Worm (Caenorhabditis elegans) whole organism, late embryonic: ENCODE results near the gene F46F5.1.
A peak's percentile ranks its signal among the peaks of the same experiment; 100 is the strongest.

Experiments used
- K09A11.1 ChIP-seq: sonication (generic microtip); optimal IDR thresholded peaks from 2 replicates; lab custom pipeline; 2017; ENCODE audit warnings: antibody characterized with exemption, mild to moderate bottlenecking, missing genetic modification characterization, missing compliant biosample characterization; ENCODE audit not compliant: insufficient read depth
- Y22D7AL.16 ChIP-seq: sonication (generic microtip); optimal IDR thresholded peaks from 2 replicates; lab custom pipeline; 2016; ENCODE audit warnings: missing genetic modification characterization, missing compliant biosample characterization
- ahr-1 ChIP-seq: sonication (generic microtip); optimal IDR thresholded peaks from 2 replicates; lab custom pipeline; 2016; ENCODE audit warnings: missing genetic modification characterization, missing compliant biosample characterization
- ama-1 ChIP-seq: fragments of 150-350 bp; optimal IDR thresholded peaks from 2 replicates; lab custom pipeline; 2014
- ceh-19 ChIP-seq: fragments of 200-800 bp; sonication (Bioruptor generic); optimal IDR thresholded peaks from 2 replicates; lab custom pipeline; 2018; ENCODE audit warnings: mild to moderate bottlenecking, missing genetic modification characterization, missing compliant biosample characterization
- ceh-22 ChIP-seq: sonication (generic microtip); optimal IDR thresholded peaks from 2 replicates; lab custom pipeline; 2017; ENCODE audit warnings: missing biosample characterization, missing genetic modification characterization
- ceh-34 ChIP-seq: sonication (generic microtip); optimal IDR thresholded peaks from 2 replicates; lab custom pipeline; 2016; ENCODE audit warnings: mild to moderate bottlenecking, missing genetic modification characterization, missing compliant biosample characterization
- ceh-45 ChIP-seq: fragments of 200-800 bp; sonication (Bioruptor generic); IDR thresholded peaks from 2 replicates; pipeline ENCODE4 v1.3.6; 2022; ENCODE audit warnings: missing genetic modification reagents, missing genetic modification characterization, missing compliant biosample characterization
- ceh-48 ChIP-seq: sonication (generic microtip); optimal IDR thresholded peaks from 2 replicates; lab custom pipeline; 2016; ENCODE audit warnings: missing genetic modification characterization, inconsistent platforms, missing compliant biosample characterization
- che-1 ChIP-seq: sonication (generic microtip); optimal IDR thresholded peaks from 2 replicates; lab custom pipeline; 2016; ENCODE audit warnings: mild to moderate bottlenecking, missing genetic modification characterization, missing compliant biosample characterization
- elt-2 ChIP-seq: sonication (generic microtip); optimal IDR thresholded peaks from 2 replicates; lab custom pipeline; 2016; ENCODE audit warnings: missing genetic modification reagents, missing genetic modification characterization, missing compliant biosample characterization
- elt-4 ChIP-seq: sonication (generic microtip); optimal IDR thresholded peaks from 2 replicates; lab custom pipeline; 2016; ENCODE audit warnings: missing genetic modification characterization, missing compliant biosample characterization
- eyg-1 ChIP-seq: sonication (generic microtip); optimal IDR thresholded peaks from 2 replicates; lab custom pipeline; 2016; ENCODE audit warnings: missing genotype, missing genetic modification characterization, missing compliant biosample characterization
- fax-1 ChIP-seq: sonication (generic microtip); optimal IDR thresholded peaks from 2 replicates; lab custom pipeline; 2016; ENCODE audit warnings: missing genotype, missing genetic modification characterization, missing compliant biosample characterization
- fkh-10 ChIP-seq: fragments of 150-350 bp; optimal IDR thresholded peaks from 2 replicates; lab custom pipeline; 2014; ENCODE audit warnings: missing biosample characterization, missing genetic modification reagents, missing genetic modification characterization
- fkh-6 ChIP-seq: sonication (generic microtip); optimal IDR thresholded peaks from 2 replicates; lab custom pipeline; 2016; ENCODE audit warnings: missing genetic modification characterization, missing compliant biosample characterization
- gmeb-2 ChIP-seq: sonication (generic microtip); optimal IDR thresholded peaks from 2 replicates; lab custom pipeline; 2016; ENCODE audit warnings: missing genetic modification characterization, inconsistent platforms, missing compliant biosample characterization
- hlh-13 ChIP-seq: fragments of 200-800 bp; sonication (Bioruptor generic); optimal IDR thresholded peaks from 2 replicates; lab custom pipeline; 2018; ENCODE audit warnings: mild to moderate bottlenecking, missing genetic modification characterization, missing compliant biosample characterization
- hlh-6 ChIP-seq: sonication (generic microtip); optimal IDR thresholded peaks from 2 replicates; lab custom pipeline; 2016; ENCODE audit warnings: missing genotype, missing genetic modification characterization, missing compliant biosample characterization
- hlh-8 ChIP-seq: sonication (generic microtip); optimal IDR thresholded peaks from 2 replicates; lab custom pipeline; 2016; ENCODE audit warnings: missing genotype, missing genetic modification characterization, missing compliant biosample characterization
- lim-6 ChIP-seq: sonication (generic microtip); optimal IDR thresholded peaks from 2 replicates; lab custom pipeline; 2016; ENCODE audit warnings: missing genetic modification characterization, missing compliant biosample characterization
- lin-11 ChIP-seq: fragments of 200-800 bp; sonication (Bioruptor generic); optimal IDR thresholded peaks from 2 replicates; lab custom pipeline; 2018; ENCODE audit warnings: mild to moderate bottlenecking, missing genetic modification characterization, missing compliant biosample characterization
- madf-2 ChIP-seq: sonication (generic microtip); optimal IDR thresholded peaks from 2 replicates; lab custom pipeline; 2017; ENCODE audit warnings: missing genetic modification characterization, missing compliant biosample characterization
- nfya-1 ChIP-seq: sonication (generic microtip); optimal IDR thresholded peaks from 2 replicates; lab custom pipeline; 2017; ENCODE audit warnings: missing genetic modification characterization, mild to moderate bottlenecking, missing compliant biosample characterization, antibody characterized with exemption, moderate library complexity
- nhr-11 ChIP-seq: fragments of 150-350 bp; optimal IDR thresholded peaks from 2 replicates; lab custom pipeline; 2014; ENCODE audit warnings: missing biosample characterization, missing genetic modification characterization
- npax-4 ChIP-seq: sonication (generic microtip); optimal IDR thresholded peaks from 2 replicates; lab custom pipeline; 2016; ENCODE audit warnings: missing genetic modification characterization, missing compliant biosample characterization
- pag-3 ChIP-seq: sonication (generic microtip); optimal IDR thresholded peaks from 2 replicates; lab custom pipeline; 2016; ENCODE audit warnings: missing compliant biosample characterization, missing genetic modification characterization, borderline replicate concordance
- pat-9 ChIP-seq: fragments of 200-800 bp; sonication (Bioruptor generic); optimal IDR thresholded peaks from 2 replicates; lab custom pipeline; 2018; ENCODE audit warnings: mild to moderate bottlenecking, missing genetic modification characterization, moderate library complexity, missing compliant biosample characterization
- pha-4 ChIP-seq: fragments of 150-350 bp; optimal IDR thresholded peaks from 2 replicates; lab custom pipeline; 2018; ENCODE audit warnings: missing biosample characterization, missing genetic modification reagents, missing genetic modification characterization
- pqm-1 ChIP-seq: sonication (generic microtip); optimal IDR thresholded peaks from 2 replicates; lab custom pipeline; 2016; ENCODE audit warnings: missing genetic modification characterization, missing compliant biosample characterization
- ref-2 ChIP-seq: sonication (generic microtip); optimal IDR thresholded peaks from 2 replicates; lab custom pipeline; 2016; ENCODE audit warnings: missing genetic modification characterization, missing compliant biosample characterization
- rnt-1 ChIP-seq: sonication (generic microtip); optimal IDR thresholded peaks from 2 replicates; lab custom pipeline; 2016; ENCODE audit warnings: missing genetic modification characterization, missing compliant biosample characterization
- tbx-2 ChIP-seq: sonication (generic microtip); optimal IDR thresholded peaks from 2 replicates; lab custom pipeline; 2016; ENCODE audit warnings: missing genetic modification characterization, missing compliant biosample characterization
- unc-3 ChIP-seq, 2 experiments: fragments of 200-800 bp in 1 of 2; sonication (Bioruptor generic) in 1 of 2; sonication (generic microtip) in 1 of 2; conservative IDR thresholded peaks in 1 of 2; optimal IDR thresholded peaks in 1 of 2; 2 replicates each; pipeline versions ENCODE4 v1.3.6 to Lab custom; 2016 to 2022; ENCODE audit warnings: missing compliant biosample characterization in 2 of 2, missing genetic modification characterization in 2 of 2, missing genetic modification reagents in 1 of 2
- unc-42 ChIP-seq: sonication (generic microtip); optimal IDR thresholded peaks from 2 replicates; lab custom pipeline; 2016; ENCODE audit warnings: missing genotype, missing genetic modification characterization, missing compliant biosample characterization
- unc-55 ChIP-seq: sonication (generic microtip); optimal IDR thresholded peaks from 2 replicates; lab custom pipeline; 2017; ENCODE audit warnings: missing biosample characterization, missing genetic modification reagents, missing genetic modification characterization

The F46F5.1 gene

DNA sequence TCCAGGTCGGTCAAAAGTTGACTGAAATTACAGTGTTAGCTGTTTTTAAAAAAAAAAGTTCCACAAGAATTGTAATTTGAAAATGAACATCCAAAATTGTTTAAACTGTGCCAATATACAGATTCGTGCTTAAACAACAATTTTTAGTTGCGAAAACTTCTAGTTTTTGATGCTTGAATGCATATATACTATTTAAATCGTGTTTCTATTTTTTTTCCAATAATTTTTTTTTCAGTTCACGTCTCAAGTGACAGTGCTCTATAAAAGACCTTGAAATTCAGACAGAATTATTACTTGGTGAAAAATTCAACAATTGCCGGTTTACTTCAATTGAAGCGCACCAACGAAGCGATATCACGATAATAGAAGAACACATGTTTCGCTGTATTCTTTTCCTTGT lies 4.8 kb downstream of the F46F5.1 start, which contains the start of gene F46F5.16:
F46F5.16 (plus strand) TSS at position 301 of the 400 bp plus-strand sequence.
- no peak for TF ChIP-seq nfya-1 (tag; lab: Kevin White, UChicago)
- TF ChIP-seq npax-4: no peak
- no peak for TF ChIP-seq rnt-1 (tag; lab: Kevin White, UChicago)
- TF ChIP-seq ceh-19: no peak
- TF ChIP-seq ceh-48: no peak
- no peak for TF ChIP-seq lim-6 (tag; lab: Kevin White, UChicago)

- TF ChIP-seq elt-2 (tag; lab: Kevin White, UChicago): no peak
- TF ChIP-seq ceh-19: no peak
- no peak for TF ChIP-seq hlh-8 (tag; lab: Kevin White, UChicago)
- no peak for TF ChIP-seq unc-55 (GFP tag; lab: Kevin White, UChicago)
- no peak for TF ChIP-seq pqm-1
- no peak for TF ChIP-seq lin-11 (tag; lab: Kevin White, UChicago)
- TF ChIP-seq unc-42 (tag; lab: Kevin White, UChicago): no peak
- TF ChIP-seq che-1: no peak
- TF ChIP-seq pha-4: no peak
- no peak for TF ChIP-seq eyg-1 (tag; lab: Kevin White, UChicago)
- TF ChIP-seq pat-9 (tag; lab: Kevin White, UChicago): no peak
- no peak for TF ChIP-seq nhr-11 (tag; lab: Kevin White, UChicago)
- TF ChIP-seq ref-2 (tag; lab: Kevin White, UChicago): no peak
- TF ChIP-seq hlh-13 (GFP tag; lab: Kevin White, UChicago): no peak
- TF ChIP-seq ceh-22 (tag; lab: Kevin White, UChicago): no peak
- no peak for TF ChIP-seq K09A11.1 (tag; lab: Kevin White, UChicago)
- TF ChIP-seq ahr-1 (tag; lab: Kevin White, UChicago): no peak
- no peak for TF ChIP-seq ceh-34 (tag; lab: Kevin White, UChicago)
- no peak for TF ChIP-seq Y22D7AL.16 (tag; lab: Kevin White, UChicago)
These were observed 8.2 kb downstream of the F46F5.1 start, which contains the start of gene Y39F10A.6 for ce11 chrII:783532-783931. Y39F10A.6 (minus strand) TSS chrII:783632.

- TF ChIP-seq gmeb-2 (no peak), fax-1 (tag; lab: Kevin White, UChicago) (no peak), madf-2 (no peak), tbx-2 (tag; lab: Kevin White, UChicago) (no peak), ceh-19 (no peak), hlh-6 (no peak), fkh-6 (no peak), ceh-45 (no peak), fkh-10 (GFP tag; lab: Kevin White, UChicago) (no peak)
These were observed 8.8 kb downstream of the F46F5.1 start, which contains the start of gene Y39F10A.3 for ce11 chrII:782903-783302. Y39F10A.3 (minus strand) TSS chrII:783003.

ce11 chrII:775033-775432 lies 16.7 kb downstream of the F46F5.1 start, which contains the start of gene Y39F10A.1:
Y39F10A.1 (plus strand) TSS chrII:775333.
- TF ChIP-seq unc-3 (GFP tag; conservative IDR thresholded peaks at IDR 0.05; lab: Robert Waterston, UW) (no peak), unc-3 (tag; optimal IDR thresholded peaks at IDR 0.05; lab: Kevin White, UChicago) (no peak), ama-1 (lab: Kevin White, UChicago) (no peak), ceh-34 (tag; lab: Kevin White, UChicago) (no peak), pag-3 (tag; lab: Kevin White, UChicago) (no peak), pqm-1 (no peak), K09A11.1 (tag; lab: Kevin White, UChicago) (no peak)

DNA sequence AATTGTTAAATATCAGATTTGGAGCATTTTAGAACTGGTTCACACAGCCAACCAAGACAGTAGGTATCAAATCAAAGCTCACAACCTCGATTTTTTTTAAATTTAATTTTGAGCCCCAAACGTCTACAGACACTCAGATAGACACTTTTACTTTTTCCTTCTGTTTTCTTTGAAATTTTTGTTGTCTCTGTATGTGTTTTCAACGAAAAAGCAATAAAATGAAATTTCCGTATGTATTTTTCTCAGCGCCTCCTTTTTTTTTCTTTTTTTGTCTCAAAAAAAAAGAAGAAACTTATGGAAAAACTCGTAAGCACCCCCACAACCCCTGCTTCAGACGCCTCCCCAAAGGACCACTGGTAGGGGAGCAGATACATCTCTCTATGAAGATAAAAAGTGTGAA lies 17.9 kb downstream of the F46F5.1 start:
- TF ChIP-seq unc-42 (tag; lab: Kevin White, UChicago) (peak; percentile 35), pag-3 (tag; lab: Kevin White, UChicago) (no peak), elt-4 (no peak)
- TF ChIP-seq, all 69 proteins: peak for 1
